3 fruit fly cellular contexts compared by ENCODE assay signal in genomic region chr3R:18449896-18450637, dm6.
TF ChIP-seq lines count a peak whose summit lies in the region.

No protein-coding gene starts in this region.

- TF ChIP-seq CTCF in whole organism, embryonic (GFP tag; optimal IDR thresholded peaks at IDR 0.05; lab: Kevin White, UChicago) = no peak

TF ChIP-seq in whole organism, embryonic, 481 proteins besides CTCF, POLR2A, EP300 and RAD21 (continues in another document):
- no peak for TF ChIP-seq E2f1 (GFP tag; IDR thresholded peaks at IDR 0.05; lab: Robert Waterston, UW)
- no peak for TF ChIP-seq CG17612 (GFP tag; IDR thresholded peaks at IDR 0.05; lab: Robert Waterston, UW)
- no peak for TF ChIP-seq row (GFP tag; IDR thresholded peaks at IDR 0.05; lab: Robert Waterston, UW)
- no peak for TF ChIP-seq CG17328 (GFP tag; IDR thresholded peaks at IDR 0.05; lab: Robert Waterston, UW)
- TF ChIP-seq Dbx (GFP tag; IDR thresholded peaks at IDR 0.05; lab: Robert Waterston, UW) = no peak
- no peak for TF ChIP-seq HLH3B (GFP tag; IDR thresholded peaks at IDR 0.05; lab: Robert Waterston, UW)
- TF ChIP-seq CG11504 (tag; optimal IDR thresholded peaks at IDR 0.05; lab: Kevin White, UChicago) = no peak
- TF ChIP-seq tll (GFP tag; optimal IDR thresholded peaks at IDR 0.05; lab: Kevin White, UChicago) = no peak
- TF ChIP-seq pros (GFP tag; optimal IDR thresholded peaks at IDR 0.05; lab: Kevin White, UChicago) = no peak
- peak; percentile 92 for TF ChIP-seq CG3995 (GFP tag; optimal IDR thresholded peaks at IDR 0.05; lab: Kevin White, UChicago)
- no peak for TF ChIP-seq tap (tag; optimal IDR thresholded peaks at IDR 0.05; lab: Kevin White, UChicago)
- peak; percentile 96 for TF ChIP-seq Adf1 (GFP tag; IDR thresholded peaks at IDR 0.05; lab: Robert Waterston, UW)
- TF ChIP-seq tna (GFP tag; IDR thresholded peaks at IDR 0.05; lab: Robert Waterston, UW; ENCODE audit: partially characterized antibody) = no peak
- no peak for TF ChIP-seq HLH54F (GFP tag; optimal IDR thresholded peaks at IDR 0.05; lab: Kevin White, UChicago)
- no peak for TF ChIP-seq CG10267 (tag; optimal IDR thresholded peaks at IDR 0.05; lab: Kevin White, UChicago)
- peak in 1 of 2 experiments; percentile 38 for TF ChIP-seq Hr78 (GFP tag; optimal IDR thresholded peaks at IDR 0.05; lab: Kevin White, UChicago)
- no peak for TF ChIP-seq Blimp-1 (GFP tag; optimal IDR thresholded peaks at IDR 0.05; lab: Kevin White, UChicago)
- no peak for TF ChIP-seq run (tag; optimal IDR thresholded peaks at IDR 0.05; lab: Kevin White, UChicago)
- TF ChIP-seq CG5180 (GFP tag; optimal IDR thresholded peaks at IDR 0.05; lab: Kevin White, UChicago) = no peak
- no peak for TF ChIP-seq CG11085 (GFP tag; IDR thresholded peaks at IDR 0.05; lab: Robert Waterston, UW)
- peak; percentile 54; the same call in 1 of the 2 replicates for TF ChIP-seq rib (GFP tag; IDR thresholded peaks at IDR 0.05; lab: Robert Waterston, UW)
- TF ChIP-seq CG32767 (GFP tag; IDR thresholded peaks at IDR 0.05; lab: Robert Waterston, UW) = no peak
- TF ChIP-seq exex (tag; optimal IDR thresholded peaks at IDR 0.05; lab: Kevin White, UChicago) = peak; percentile 73
- TF ChIP-seq org-1 (GFP tag; optimal IDR thresholded peaks at IDR 0.05; lab: Kevin White, UChicago) = no peak
- TF ChIP-seq cg (GFP tag; optimal IDR thresholded peaks at IDR 0.05; lab: Kevin White, UChicago) = peak; percentile 31
- no peak for TF ChIP-seq CG30020 (tag; optimal IDR thresholded peaks at IDR 0.05; lab: Kevin White, UChicago)
- TF ChIP-seq trem (tag; optimal IDR thresholded peaks at IDR 0.05; lab: Kevin White, UChicago) = no peak
- peak in 1 of 2 experiments; percentile 44 for TF ChIP-seq Pdp1 (GFP tag; optimal IDR thresholded peaks at IDR 0.05; lab: Kevin White, UChicago)
- no peak for TF ChIP-seq CG12071 (GFP tag; optimal IDR thresholded peaks at IDR 0.05; lab: Kevin White, UChicago)
- TF ChIP-seq ems (GFP tag; optimal IDR thresholded peaks at IDR 0.05; lab: Kevin White, UChicago) = no peak
- TF ChIP-seq CG43689 (GFP tag; IDR thresholded peaks at IDR 0.05; lab: Robert Waterston, UW) = no peak

TF ChIP-seq in whole organism, prepupa, 60 proteins besides CTCF, POLR2A, EP300 and RAD21:
- TF ChIP-seq eg (GFP tag; IDR thresholded peaks at IDR 0.05; lab: Robert Waterston, UW) (no peak), svp (GFP tag; lab: Kevin White, UChicago) (peak; percentile 47), vri (GFP tag; optimal IDR thresholded peaks at IDR 0.05; lab: Kevin White, UChicago) (peak; percentile 57), Lpt (GFP tag; optimal IDR thresholded peaks at IDR 0.05; lab: Kevin White, UChicago) (no peak), fkh (GFP tag; optimal IDR thresholded peaks at IDR 0.05; lab: Kevin White, UChicago) (peak; percentile 52), CG34406 (GFP tag; optimal IDR thresholded peaks at IDR 0.05; lab: Kevin White, UChicago) (no peak), CG11902 (GFP tag; optimal IDR thresholded peaks at IDR 0.05; lab: Kevin White, UChicago) (no peak), salr (GFP tag; optimal IDR thresholded peaks at IDR 0.05; lab: Kevin White, UChicago) (no peak), lz (GFP tag; optimal IDR thresholded peaks at IDR 0.05; lab: Kevin White, UChicago) (no peak), CG6276 (GFP tag; optimal IDR thresholded peaks at IDR 0.05; lab: Kevin White, UChicago) (peak; percentile 1), Eip75B (GFP tag; optimal IDR thresholded peaks at IDR 0.05; lab: Kevin White, UChicago) (no peak)

TF ChIP-seq in whole organism, wandering third instar larva, 38 proteins besides CTCF, POLR2A, EP300 and RAD21:
- TF ChIP-seq OdsH (GFP tag; optimal IDR thresholded peaks at IDR 0.05; lab: Kevin White, UChicago) (no peak), N (GFP tag; optimal IDR thresholded peaks at IDR 0.05; lab: Kevin White, UChicago) (no peak), lola (GFP tag; optimal IDR thresholded peaks at IDR 0.05; lab: Kevin White, UChicago) (no peak), Dif (GFP tag; optimal IDR thresholded peaks at IDR 0.05; lab: Kevin White, UChicago; ENCODE audit: partially characterized antibody) (no peak), fru (GFP tag; optimal IDR thresholded peaks at IDR 0.05; lab: Kevin White, UChicago) (peak; percentile 5), dl (GFP tag; optimal IDR thresholded peaks at IDR 0.05; lab: Kevin White, UChicago; ENCODE audit: insufficient read depth in 1 of 2, partially characterized antibody in 2 of 2) (peak in 1 of 2 experiments; percentile 4), Abd-B (GFP tag; optimal IDR thresholded peaks at IDR 0.05; lab: Kevin White, UChicago) (no peak)
